Worm (Caenorhabditis elegans) whole organism, late embryonic: ENCODE results near the gene C49C8.1.

Experiments
- F13H6.1 ChIP-seq: sonication (generic microtip); optimal IDR thresholded peaks from 2 replicates; lab custom pipeline; 2016; ENCODE audit warnings: missing genetic modification characterization, missing compliant biosample characterization
- K02D7.2 ChIP-seq: sonication (generic microtip); optimal IDR thresholded peaks from 2 replicates; lab custom pipeline; 2017; ENCODE audit warnings: mild to moderate bottlenecking, missing genetic modification characterization, missing compliant biosample characterization
- K09A11.1 ChIP-seq: sonication (generic microtip); optimal IDR thresholded peaks from 2 replicates; lab custom pipeline; 2017; ENCODE audit warnings: antibody characterized with exemption, mild to moderate bottlenecking, missing genetic modification characterization, missing compliant biosample characterization; ENCODE audit not compliant: insufficient read depth
- Y22D7AL.16 ChIP-seq: sonication (generic microtip); optimal IDR thresholded peaks from 2 replicates; lab custom pipeline; 2016; ENCODE audit warnings: missing genetic modification characterization, missing compliant biosample characterization
- ahr-1 ChIP-seq: sonication (generic microtip); optimal IDR thresholded peaks from 2 replicates; lab custom pipeline; 2016; ENCODE audit warnings: missing genetic modification characterization, missing compliant biosample characterization
- ama-1 ChIP-seq: fragments of 150-350 bp; optimal IDR thresholded peaks from 2 replicates; lab custom pipeline; 2014
- ceh-14 ChIP-seq: sonication (generic microtip); optimal IDR thresholded peaks from 2 replicates; lab custom pipeline; 2016; ENCODE audit warnings: missing genotype, missing genetic modification characterization, missing compliant biosample characterization
- ceh-18 ChIP-seq: sonication (generic microtip); optimal IDR thresholded peaks from 2 replicates; lab custom pipeline; 2016; ENCODE audit warnings: missing genetic modification characterization, missing compliant biosample characterization
- ceh-2 ChIP-seq: sonication (generic microtip); optimal IDR thresholded peaks from 2 replicates; lab custom pipeline; 2016; ENCODE audit warnings: missing genotype, missing genetic modification characterization, missing compliant biosample characterization
- ceh-22 ChIP-seq: sonication (generic microtip); optimal IDR thresholded peaks from 2 replicates; lab custom pipeline; 2017; ENCODE audit warnings: missing biosample characterization, missing genetic modification characterization
- ceh-24 ChIP-seq: sonication (generic microtip); optimal IDR thresholded peaks from 2 replicates; lab custom pipeline; 2016; ENCODE audit warnings: mild to moderate bottlenecking, missing genetic modification characterization, missing compliant biosample characterization
- ceh-31 ChIP-seq: sonication (generic microtip); optimal IDR thresholded peaks from 2 replicates; lab custom pipeline; 2016; ENCODE audit warnings: missing genetic modification characterization, missing compliant biosample characterization
- ceh-34 ChIP-seq: sonication (generic microtip); optimal IDR thresholded peaks from 2 replicates; lab custom pipeline; 2016; ENCODE audit warnings: mild to moderate bottlenecking, missing genetic modification characterization, missing compliant biosample characterization
- ceh-45 ChIP-seq: fragments of 200-800 bp; sonication (Bioruptor generic); IDR thresholded peaks from 2 replicates; pipeline ENCODE4 v1.3.6; 2022; ENCODE audit warnings: missing genetic modification reagents, missing genetic modification characterization, missing compliant biosample characterization
- ceh-6 ChIP-seq: fragments of 200-800 bp; sonication (Bioruptor generic); optimal IDR thresholded peaks from 2 replicates; lab custom pipeline; 2018; ENCODE audit warnings: mild to moderate bottlenecking, missing genetic modification characterization, missing compliant biosample characterization
- ceh-9 ChIP-seq: sonication (generic microtip); optimal IDR thresholded peaks from 2 replicates; lab custom pipeline; 2016; ENCODE audit warnings: mild to moderate bottlenecking, missing genetic modification characterization, inconsistent platforms, missing compliant biosample characterization
- elt-2 ChIP-seq: sonication (generic microtip); optimal IDR thresholded peaks from 2 replicates; lab custom pipeline; 2016; ENCODE audit warnings: missing genetic modification reagents, missing genetic modification characterization, missing compliant biosample characterization
- elt-4 ChIP-seq: sonication (generic microtip); optimal IDR thresholded peaks from 2 replicates; lab custom pipeline; 2016; ENCODE audit warnings: missing genetic modification characterization, missing compliant biosample characterization
- ets-4 ChIP-seq: sonication (generic microtip); optimal IDR thresholded peaks from 2 replicates; lab custom pipeline; 2016; ENCODE audit warnings: missing genetic modification characterization, missing compliant biosample characterization
- eyg-1 ChIP-seq: sonication (generic microtip); optimal IDR thresholded peaks from 2 replicates; lab custom pipeline; 2016; ENCODE audit warnings: missing genotype, missing genetic modification characterization, missing compliant biosample characterization
- fax-1 ChIP-seq: sonication (generic microtip); optimal IDR thresholded peaks from 2 replicates; lab custom pipeline; 2016; ENCODE audit warnings: missing genotype, missing genetic modification characterization, missing compliant biosample characterization
- fkh-10 ChIP-seq: fragments of 150-350 bp; optimal IDR thresholded peaks from 2 replicates; lab custom pipeline; 2014; ENCODE audit warnings: missing biosample characterization, missing genetic modification reagents, missing genetic modification characterization
- gmeb-2 ChIP-seq: sonication (generic microtip); optimal IDR thresholded peaks from 2 replicates; lab custom pipeline; 2016; ENCODE audit warnings: missing genetic modification characterization, inconsistent platforms, missing compliant biosample characterization
- hlh-13 ChIP-seq: fragments of 200-800 bp; sonication (Bioruptor generic); optimal IDR thresholded peaks from 2 replicates; lab custom pipeline; 2018; ENCODE audit warnings: mild to moderate bottlenecking, missing genetic modification characterization, missing compliant biosample characterization
- hlh-30 ChIP-seq: sonication (generic microtip); optimal IDR thresholded peaks from 2 replicates; lab custom pipeline; 2017; ENCODE audit warnings: antibody characterized with exemption, missing genetic modification characterization, missing compliant biosample characterization; ENCODE audit not compliant: insufficient read depth
- hlh-6 ChIP-seq: sonication (generic microtip); optimal IDR thresholded peaks from 2 replicates; lab custom pipeline; 2016; ENCODE audit warnings: missing genotype, missing genetic modification characterization, missing compliant biosample characterization
- hlh-8 ChIP-seq: sonication (generic microtip); optimal IDR thresholded peaks from 2 replicates; lab custom pipeline; 2016; ENCODE audit warnings: missing genotype, missing genetic modification characterization, missing compliant biosample characterization
- madf-2 ChIP-seq: sonication (generic microtip); optimal IDR thresholded peaks from 2 replicates; lab custom pipeline; 2017; ENCODE audit warnings: missing genetic modification characterization, missing compliant biosample characterization
- mec-3 ChIP-seq: sonication (generic microtip); optimal IDR thresholded peaks from 2 replicates; lab custom pipeline; 2016; ENCODE audit warnings: borderline replicate concordance, missing genetic modification characterization, missing compliant biosample characterization
- nfya-1 ChIP-seq: sonication (generic microtip); optimal IDR thresholded peaks from 2 replicates; lab custom pipeline; 2017; ENCODE audit warnings: missing genetic modification characterization, mild to moderate bottlenecking, missing compliant biosample characterization, antibody characterized with exemption, moderate library complexity
- nhr-11 ChIP-seq: fragments of 150-350 bp; optimal IDR thresholded peaks from 2 replicates; lab custom pipeline; 2014; ENCODE audit warnings: missing biosample characterization, missing genetic modification characterization
- nhr-232 ChIP-seq: sonication (generic microtip); optimal IDR thresholded peaks from 2 replicates; lab custom pipeline; 2016; ENCODE audit warnings: missing genetic modification characterization, missing compliant biosample characterization
- pag-3 ChIP-seq: sonication (generic microtip); optimal IDR thresholded peaks from 2 replicates; lab custom pipeline; 2016; ENCODE audit warnings: missing compliant biosample characterization, missing genetic modification characterization, borderline replicate concordance
- pat-9 ChIP-seq: fragments of 200-800 bp; sonication (Bioruptor generic); optimal IDR thresholded peaks from 2 replicates; lab custom pipeline; 2018; ENCODE audit warnings: mild to moderate bottlenecking, missing genetic modification characterization, moderate library complexity, missing compliant biosample characterization
- pha-4 ChIP-seq: fragments of 150-350 bp; optimal IDR thresholded peaks from 2 replicates; lab custom pipeline; 2018; ENCODE audit warnings: missing biosample characterization, missing genetic modification reagents, missing genetic modification characterization
- pqm-1 ChIP-seq: sonication (generic microtip); optimal IDR thresholded peaks from 2 replicates; lab custom pipeline; 2016; ENCODE audit warnings: missing genetic modification characterization, missing compliant biosample characterization
- pros-1 ChIP-seq: fragments of 150-350 bp; optimal IDR thresholded peaks from 2 replicates; lab custom pipeline; 2014; ENCODE audit warnings: missing biosample characterization, missing genetic modification reagents, missing genetic modification characterization
- ref-2 ChIP-seq: sonication (generic microtip); optimal IDR thresholded peaks from 2 replicates; lab custom pipeline; 2016; ENCODE audit warnings: missing genetic modification characterization, missing compliant biosample characterization
- sdc-2 ChIP-seq: sonication (generic microtip); optimal IDR thresholded peaks from 2 replicates; lab custom pipeline; 2016; ENCODE audit warnings: missing genotype, missing genetic modification characterization, missing compliant biosample characterization
- sox-4 ChIP-seq: sonication (generic microtip); optimal IDR thresholded peaks from 2 replicates; lab custom pipeline; 2017; ENCODE audit warnings: mild to moderate bottlenecking, missing genetic modification characterization, inconsistent platforms, missing compliant biosample characterization
- tbx-2 ChIP-seq: sonication (generic microtip); optimal IDR thresholded peaks from 2 replicates; lab custom pipeline; 2016; ENCODE audit warnings: missing genetic modification characterization, missing compliant biosample characterization
- tbx-7 ChIP-seq: sonication (generic microtip); optimal IDR thresholded peaks from 2 replicates; lab custom pipeline; 2016; ENCODE audit warnings: missing genotype, missing genetic modification characterization, missing compliant biosample characterization
- ttx-3 ChIP-seq: sonication (generic microtip); optimal IDR thresholded peaks from 2 replicates; lab custom pipeline; 2016; ENCODE audit warnings: missing genetic modification reagents, missing genetic modification characterization, missing compliant biosample characterization
- unc-42 ChIP-seq: sonication (generic microtip); optimal IDR thresholded peaks from 2 replicates; lab custom pipeline; 2016; ENCODE audit warnings: missing genotype, missing genetic modification characterization, missing compliant biosample characterization
- unc-55 ChIP-seq: sonication (generic microtip); optimal IDR thresholded peaks from 2 replicates; lab custom pipeline; 2017; ENCODE audit warnings: missing biosample characterization, missing genetic modification reagents, missing genetic modification characterization
- unc-86 ChIP-seq: sonication (generic microtip); optimal IDR thresholded peaks from 2 replicates; lab custom pipeline; 2016; ENCODE audit warnings: missing genetic modification characterization, missing compliant biosample characterization
- zip-5 ChIP-seq: sonication (generic microtip); optimal IDR thresholded peaks from 2 replicates; lab custom pipeline; 2016; ENCODE audit warnings: missing genetic modification characterization, missing compliant biosample characterization
- ztf-16 ChIP-seq: sonication (generic microtip); optimal IDR thresholded peaks from 2 replicates; lab custom pipeline; 2017; ENCODE audit warnings: missing genetic modification characterization, missing compliant biosample characterization

C49C8.1 gene

DNA sequence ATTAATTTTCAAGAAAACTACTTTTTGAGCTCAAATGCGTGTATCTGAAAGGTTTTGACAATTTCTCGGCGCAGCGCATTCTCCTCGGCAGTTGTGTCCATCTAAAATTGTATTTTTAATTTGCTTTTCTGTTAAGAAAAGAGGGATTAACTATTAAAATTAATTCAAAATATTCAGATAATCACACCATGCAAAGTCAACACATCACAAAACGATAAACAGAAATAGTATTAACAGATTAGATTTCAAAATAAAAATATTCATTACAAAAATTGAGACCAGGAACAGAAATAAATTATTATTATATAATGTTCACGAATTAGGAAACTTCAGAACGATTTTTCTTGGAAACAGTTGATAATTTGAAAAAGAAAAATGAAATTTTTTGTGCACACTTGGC, 32.1 kb downstream of the C49C8.1 start, which contains the start of gene pole-2:
Gene pole-2 (minus strand): TSS at position 101 of the 400 bp plus-strand sequence.
- no peak for TF ChIP-seq mec-3
- TF ChIP-seq unc-86 (tag; lab: Kevin White, UChicago) = no peak
- TF ChIP-seq fax-1 (tag; lab: Kevin White, UChicago) = no peak
- no peak for TF ChIP-seq pat-9 (tag; lab: Kevin White, UChicago)
- TF ChIP-seq fkh-10 (GFP tag; lab: Kevin White, UChicago) = no peak
- TF ChIP-seq tbx-7 (tag; lab: Kevin White, UChicago) = no peak
- no peak for TF ChIP-seq ceh-22 (tag; lab: Kevin White, UChicago)
- TF ChIP-seq zip-5 (tag; lab: Kevin White, UChicago) = no peak
- no peak for TF ChIP-seq ceh-18 (tag; lab: Kevin White, UChicago)
- TF ChIP-seq K09A11.1 (tag; lab: Kevin White, UChicago) = no peak
- TF ChIP-seq ztf-16 = no peak
- TF ChIP-seq unc-55 (GFP tag; lab: Kevin White, UChicago) = no peak
- no peak for TF ChIP-seq ref-2 (tag; lab: Kevin White, UChicago)
- no peak for TF ChIP-seq ceh-31 (tag; lab: Kevin White, UChicago)
- no peak for TF ChIP-seq hlh-6

DNA sequence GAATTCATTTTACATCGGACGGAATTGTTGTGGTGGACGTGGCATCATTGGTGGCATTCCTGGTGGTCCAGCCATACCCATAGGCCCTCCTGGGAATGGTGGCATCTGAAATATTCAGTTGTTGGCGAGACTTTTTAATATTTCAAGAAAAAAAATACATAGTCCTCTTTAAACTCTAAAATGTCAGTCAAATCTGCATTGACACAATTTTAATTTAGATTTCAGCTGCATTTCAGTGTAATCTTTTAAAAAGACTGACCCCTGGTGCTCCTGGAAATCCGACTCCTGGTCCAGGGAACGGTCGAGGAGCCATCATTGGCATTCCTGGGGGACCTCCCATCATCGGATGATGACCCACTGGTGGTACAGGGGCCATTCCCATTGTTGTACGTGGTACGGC, 32.6 kb downstream of the C49C8.1 start:
- TF ChIP-seq pag-3 (tag; lab: Kevin White, UChicago) (no peak), hlh-6 (no peak), pha-4 (tag; lab: Kevin White, UChicago) (no peak), tbx-7 (tag; lab: Kevin White, UChicago) (no peak), ttx-3 (no peak), ceh-14 (tag; lab: Kevin White, UChicago) (no peak), pat-9 (tag; lab: Kevin White, UChicago) (no peak), ceh-6 (GFP tag; lab: Kevin White, UChicago) (no peak), Y22D7AL.16 (no peak), K09A11.1 (tag; lab: Kevin White, UChicago) (no peak), pros-1 (no peak), unc-55 (GFP tag; lab: Kevin White, UChicago) (no peak), madf-2 (tag; lab: Kevin White, UChicago) (no peak), hlh-13 (GFP tag; lab: Kevin White, UChicago) (no peak), ceh-9 (tag; lab: Kevin White, UChicago) (no peak), K02D7.2 (tag; lab: Kevin White, UChicago) (no peak), pqm-1 (tag; lab: Kevin White, UChicago) (no peak), ceh-45 (GFP tag; lab: Robert Waterston, UW) (no peak), gmeb-2 (tag; lab: Kevin White, UChicago) (no peak)

ce11 chrIV:8687605-8688191, 33.3 kb downstream of the C49C8.1 start, which contains the start of gene snrp-3:
Gene snrp-3 (minus strand): TSS chrIV:8687810.
- no peak for TF ChIP-seq nhr-232 (tag; lab: Kevin White, UChicago)
- no peak for TF ChIP-seq ahr-1 (tag; lab: Kevin White, UChicago)
- TF ChIP-seq hlh-6 = no peak
- peak; percentile 12 for TF ChIP-seq elt-2 (tag; lab: Kevin White, UChicago)
- TF ChIP-seq ets-4 (tag; lab: Kevin White, UChicago) = no peak
- TF ChIP-seq ref-2 (tag; lab: Kevin White, UChicago) = no peak
- no peak for TF ChIP-seq F13H6.1 (tag; lab: Kevin White, UChicago)
- no peak for TF ChIP-seq ceh-2
- TF ChIP-seq ceh-24 (tag; lab: Kevin White, UChicago) = no peak
- peak; percentile 60 for TF ChIP-seq ceh-18 (tag; lab: Kevin White, UChicago)
- no peak for TF ChIP-seq ceh-31 (tag; lab: Kevin White, UChicago)
- TF ChIP-seq nhr-11 (tag; lab: Kevin White, UChicago) = no peak
- TF ChIP-seq Y22D7AL.16 = no peak
- TF ChIP-seq hlh-13 (GFP tag; lab: Kevin White, UChicago) = no peak
- peak; percentile 56 for TF ChIP-seq unc-42
- peak; percentile 63 for TF ChIP-seq nfya-1 (tag; lab: Kevin White, UChicago)
- no peak for TF ChIP-seq pag-3 (tag; lab: Kevin White, UChicago)
- no peak for TF ChIP-seq elt-4 (tag; lab: Kevin White, UChicago)
- TF ChIP-seq tbx-2 (tag; lab: Kevin White, UChicago) = peak; percentile 8
- TF ChIP-seq ama-1 (lab: Kevin White, UChicago) = peak; percentile 8
- TF ChIP-seq pros-1 = no peak
- no peak for TF ChIP-seq sdc-2 (tag; lab: Kevin White, UChicago)
- TF ChIP-seq ceh-9 (tag; lab: Kevin White, UChicago) = no peak
- TF ChIP-seq pqm-1 (tag; lab: Kevin White, UChicago) = no peak
- peak; percentile 80 for TF ChIP-seq hlh-30 (tag; lab: Kevin White, UChicago)
- peak; percentile 9 for TF ChIP-seq ceh-34 (tag; lab: Kevin White, UChicago)
- no peak for TF ChIP-seq ceh-22 (tag; lab: Kevin White, UChicago)
- TF ChIP-seq eyg-1 = no peak
- no peak for TF ChIP-seq hlh-8
- TF ChIP-seq sox-4 (tag; lab: Kevin White, UChicago) = no peak
